Worm (Caenorhabditis elegans): Measurements from ENCODE around the gene ZK1240.6.

ZK1240.6 gene

ce11 chrII:2324956-2325355 lies 2.2 kb upstream of the ZK1240.6 start, which contains the start of gene ZK1240.11:
TSS of gene ZK1240.11 (plus strand) at chrII:2325256.
- no peak for TF ChIP-seq ama-1 (optimal IDR thresholded peaks at IDR 0.05)
- no peak for TF ChIP-seq blmp-1 (tag; optimal IDR thresholded peaks at IDR 0.05; ENCODE audit: insufficient read depth)
- TF ChIP-seq sma-3 (GFP tag; optimal IDR thresholded peaks at IDR 0.05), result no peak
- TF ChIP-seq C34F6.9 (tag; optimal IDR thresholded peaks at IDR 0.05), result no peak

- TF ChIP-seq ZK546.5 (tag; optimal IDR thresholded peaks at IDR 0.05) (no peak), fos-1 (tag; optimal IDR thresholded peaks at IDR 0.05) (peak; percentile 87)
Observed at ce11 chrII:2320097-2320496, 2.6 kb downstream of the ZK1240.6 start, which contains the start of gene ZK1240.3. TSS of gene ZK1240.3 (plus strand) at chrII:2320334.

DNA sequence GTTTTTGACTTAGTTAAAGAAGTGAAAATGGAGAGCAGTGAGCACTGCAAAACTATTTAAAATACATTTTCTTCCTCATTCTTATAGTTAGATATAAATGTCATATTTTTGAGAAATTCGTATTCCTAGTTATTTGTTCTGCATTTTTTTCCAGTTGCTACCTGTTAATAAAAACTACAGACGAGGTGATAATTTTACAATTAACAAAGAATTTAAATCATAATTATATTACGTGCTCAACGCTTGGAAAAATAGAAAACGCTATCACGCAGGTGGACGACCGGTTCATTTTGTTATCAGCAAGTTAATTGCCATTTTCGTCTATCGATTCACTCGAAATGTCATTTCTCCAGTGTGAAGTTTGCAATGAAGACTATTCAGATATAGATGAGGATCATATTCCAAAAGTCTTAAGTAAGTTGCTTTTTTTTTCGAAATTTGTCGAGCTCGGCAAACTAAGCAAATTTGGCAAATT lies 4.8 kb downstream of the ZK1240.6 start, which contains the start of the genes ZK1240.5 and ZK1240.9:
ZK1240.5 (minus strand) TSS at position 51 of the 475 bp plus-strand sequence.
ZK1240.9 (plus strand) TSS at position 307 of the 475 bp plus-strand sequence.
- TF ChIP-seq fos-1 (tag; optimal IDR thresholded peaks at IDR 0.05) (peak; percentile 21), snpc-4 (tag; optimal IDR thresholded peaks at IDR 0.05) (no peak)

DNA sequence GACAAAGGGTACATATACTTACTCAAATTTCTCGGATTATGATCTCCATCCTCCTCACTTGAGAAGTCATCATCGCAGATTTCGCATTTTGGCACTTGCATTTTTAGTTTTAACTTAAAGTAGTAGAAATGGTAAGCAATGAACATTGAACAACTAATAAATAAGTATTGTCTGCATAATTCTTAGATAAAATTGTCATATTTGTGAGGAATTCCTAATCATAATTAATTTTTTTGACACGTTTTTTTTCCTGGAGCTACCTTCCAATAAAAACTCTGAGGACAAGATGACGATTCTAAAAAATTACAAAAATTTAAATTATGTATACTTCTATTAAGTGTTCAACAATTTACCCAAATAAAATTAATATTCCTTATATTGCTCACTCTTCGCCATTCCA lies 10.0 kb downstream of the ZK1240.6 start, which contains the start of the genes trim-21 and B0281.1:
trim-21 (minus strand) TSS at position 101 of the 400 bp plus-strand sequence.
B0281.1 (plus strand) TSS at position 321 of the 400 bp plus-strand sequence.
- TF ChIP-seq nhr-12 (tag; optimal IDR thresholded peaks at IDR 0.05) (no peak), elt-1 (tag; optimal IDR thresholded peaks at IDR 0.05) (no peak), dmd-4 (tag; optimal IDR thresholded peaks at IDR 0.05) (no peak), lin-11 (tag; optimal IDR thresholded peaks at IDR 0.05) (no peak), elt-3 (tag; optimal IDR thresholded peaks at IDR 0.05) (no peak), nhr-129 (tag; optimal IDR thresholded peaks at IDR 0.05) (no peak), ztf-4 (tag; optimal IDR thresholded peaks at IDR 0.05) (no peak), aly-2 (tag; optimal IDR thresholded peaks at IDR 0.05) (no peak), nhr-77 (tag; optimal IDR thresholded peaks at IDR 0.05) (no peak), R02D3.7 (tag; optimal IDR thresholded peaks at IDR 0.05) (no peak), ceh-82 (tag; optimal IDR thresholded peaks at IDR 0.05) (no peak), Y55F3AM.14 (GFP tag; optimal IDR thresholded peaks at IDR 0.05) (no peak), F13H6.1 (tag; optimal IDR thresholded peaks at IDR 0.05) (no peak), nhr-6 (tag; optimal IDR thresholded peaks at IDR 0.05) (no peak), ztf-11 (tag; optimal IDR thresholded peaks at IDR 0.05) (no peak), alr-1 (tag; optimal IDR thresholded peaks at IDR 0.05) (no peak)

DNA sequence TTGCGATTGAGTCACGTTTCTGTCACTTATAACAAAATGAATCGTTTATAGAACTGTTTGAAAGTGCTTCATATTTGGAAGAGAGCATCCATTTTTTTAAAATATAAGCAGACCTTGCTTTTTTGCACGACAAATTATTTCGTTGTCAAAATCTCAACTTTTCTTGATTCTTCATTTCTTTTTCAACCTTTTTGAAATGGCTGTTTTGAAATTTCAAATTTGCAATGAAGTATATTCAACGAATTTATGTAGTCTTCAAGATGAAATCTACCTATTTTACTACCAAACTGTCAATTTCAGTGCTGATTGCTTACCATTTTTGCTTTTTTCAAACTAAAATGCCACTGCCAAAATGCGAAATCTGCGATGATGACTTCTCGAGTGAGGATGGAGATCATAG lies 16.0 kb downstream of the ZK1240.6 start, which contains the start of gene B0281.3:
B0281.3 (plus strand) TSS at position 301 of the 400 bp plus-strand sequence.
- no peak for TF ChIP-seq elt-3 (tag; optimal IDR thresholded peaks at IDR 0.05)
- no peak for TF ChIP-seq nhr-77 (tag; optimal IDR thresholded peaks at IDR 0.05)
- TF ChIP-seq peb-1 (tag; optimal IDR thresholded peaks at IDR 0.05), result no peak
- TF ChIP-seq unc-55 (GFP tag; optimal IDR thresholded peaks at IDR 0.05), result no peak
- TF ChIP-seq sma-3 (GFP tag; optimal IDR thresholded peaks at IDR 0.05), result no peak
- TF ChIP-seq ceh-82 (tag; optimal IDR thresholded peaks at IDR 0.05), result no peak
- no peak for TF ChIP-seq aly-2 (tag; optimal IDR thresholded peaks at IDR 0.05)

DNA sequence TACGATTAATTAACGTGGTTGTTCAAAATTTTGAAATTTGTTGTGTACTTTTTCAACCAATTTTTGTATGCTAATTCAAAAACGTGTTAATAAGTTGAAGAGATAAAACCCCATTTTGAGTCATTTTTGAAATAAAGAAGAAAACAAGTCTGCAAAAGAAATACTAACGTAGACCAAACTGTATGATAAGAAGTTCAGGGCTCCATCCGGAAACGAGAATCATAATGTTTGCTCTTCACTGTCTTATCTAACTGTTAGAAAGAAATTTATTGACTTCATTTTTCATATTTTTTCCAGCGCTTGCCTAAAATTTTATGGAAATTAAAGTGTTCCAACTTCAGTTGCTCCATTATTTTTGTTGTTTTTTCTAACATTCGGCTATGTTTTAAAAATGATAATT lies 17.2 kb downstream of the ZK1240.6 start:
- TF ChIP-seq egl-27 (tag; optimal IDR thresholded peaks at IDR 0.05), result no peak
- TF ChIP-seq sem-4 (tag; optimal IDR thresholded peaks at IDR 0.05), result no peak
- no peak for TF ChIP-seq lin-39 (tag; optimal IDR thresholded peaks at IDR 0.05)
- TF ChIP-seq blmp-1 (tag; optimal IDR thresholded peaks at IDR 0.05; ENCODE audit: insufficient read depth), result no peak
- TF ChIP-seq fos-1 (tag; optimal IDR thresholded peaks at IDR 0.05), result peak; percentile 62

ce11 chrII:2304575-2304974 lies 18.1 kb downstream of the ZK1240.6 start:
- TF ChIP-seq crh-2 (tag; optimal IDR thresholded peaks at IDR 0.05), result no peak
- TF ChIP-seq mbf-1 (tag; optimal IDR thresholded peaks at IDR 0.05), result no peak
- TF ChIP-seq gmeb-1 (tag; optimal IDR thresholded peaks at IDR 0.05), result no peak
- TF ChIP-seq nhr-77 (tag; optimal IDR thresholded peaks at IDR 0.05), result no peak
- no peak for TF ChIP-seq lin-11 (tag; optimal IDR thresholded peaks at IDR 0.05)
- no peak for TF ChIP-seq mdl-1 (tag; optimal IDR thresholded peaks at IDR 0.05)
- TF ChIP-seq elt-1 (tag; optimal IDR thresholded peaks at IDR 0.05), result no peak
- TF ChIP-seq nhr-6 (tag; optimal IDR thresholded peaks at IDR 0.05), result no peak
- TF ChIP-seq egl-27 (tag; optimal IDR thresholded peaks at IDR 0.05), result no peak
- TF ChIP-seq R02D3.7 (tag; optimal IDR thresholded peaks at IDR 0.05), result no peak
- TF ChIP-seq unc-39 (tag; optimal IDR thresholded peaks at IDR 0.05), result no peak
- no peak for TF ChIP-seq sma-3 (GFP tag; optimal IDR thresholded peaks at IDR 0.05)
- TF ChIP-seq lin-39 (tag; optimal IDR thresholded peaks at IDR 0.05), result no peak
- TF ChIP-seq nhr-25 (tag; optimal IDR thresholded peaks at IDR 0.05), result no peak
- no peak for TF ChIP-seq sma-9 (GFP tag; optimal IDR thresholded peaks at IDR 0.05)
- TF ChIP-seq sma-9 (tag; optimal IDR thresholded peaks at IDR 0.05), result no peak
- no peak for TF ChIP-seq elt-3 (tag; optimal IDR thresholded peaks at IDR 0.05)
- TF ChIP-seq lsy-2 (tag; optimal IDR thresholded peaks at IDR 0.05), result no peak
- TF ChIP-seq alr-1 (tag; optimal IDR thresholded peaks at IDR 0.05), result no peak
- TF ChIP-seq nhr-129 (tag; optimal IDR thresholded peaks at IDR 0.05), result no peak
